Worm (Caenorhabditis elegans) whole organism, L1 larva: ENCODE measurements around the gene abhd-3.1.

ENCODE experiments used
- ama-1 ChIP-seq: fragments of 150-350 bp; optimal IDR thresholded peaks from 2 replicates; lab custom pipeline; 2014
- mdl-1 ChIP-seq, 2 experiments: fragments of 150-350 bp; optimal IDR thresholded peaks; 2 replicates each; lab custom pipeline; 2014 to 2017; ENCODE audit warnings: missing biosample characterization in 2 of 2, missing genetic modification characterization in 2 of 2, inconsistent platforms in 1 of 2
- nhr-47 ChIP-seq: sonication (generic microtip); optimal IDR thresholded peaks from 2 replicates; lab custom pipeline; 2016; ENCODE audit warnings: mild to moderate bottlenecking, missing genetic modification characterization, moderate library complexity, missing compliant biosample characterization

DNA sequence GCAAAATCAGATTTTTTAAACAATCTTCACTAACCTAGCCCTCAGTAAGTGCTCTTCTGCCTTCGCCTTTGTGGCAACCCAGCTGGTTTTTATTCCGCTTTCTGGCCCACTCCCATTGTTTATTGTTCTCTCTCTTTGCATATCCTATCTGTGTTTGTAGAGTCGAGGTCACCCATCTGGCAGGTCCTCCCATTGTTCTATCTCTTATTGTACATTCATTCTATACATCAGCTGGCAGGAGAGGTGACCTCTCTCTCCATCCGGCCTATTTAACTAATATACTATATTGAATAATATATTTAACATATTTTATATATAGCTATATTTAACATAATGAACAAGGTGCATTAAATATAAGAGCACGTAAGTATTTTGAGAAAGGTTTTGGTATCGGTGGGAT, 6.7 kb downstream of the abhd-3.1 start:
- no peak for TF ChIP-seq ama-1 (lab: Kevin White, UChicago)
- TF ChIP-seq mdl-1 (tag; optimal IDR thresholded peaks at IDR 0.05; lab: Kevin White, UChicago): no peak
- no peak for TF ChIP-seq nhr-47 (tag; lab: Kevin White, UChicago)
